5 fruit fly cellular contexts compared by ENCODE assay signal in the genomic region with DNA sequence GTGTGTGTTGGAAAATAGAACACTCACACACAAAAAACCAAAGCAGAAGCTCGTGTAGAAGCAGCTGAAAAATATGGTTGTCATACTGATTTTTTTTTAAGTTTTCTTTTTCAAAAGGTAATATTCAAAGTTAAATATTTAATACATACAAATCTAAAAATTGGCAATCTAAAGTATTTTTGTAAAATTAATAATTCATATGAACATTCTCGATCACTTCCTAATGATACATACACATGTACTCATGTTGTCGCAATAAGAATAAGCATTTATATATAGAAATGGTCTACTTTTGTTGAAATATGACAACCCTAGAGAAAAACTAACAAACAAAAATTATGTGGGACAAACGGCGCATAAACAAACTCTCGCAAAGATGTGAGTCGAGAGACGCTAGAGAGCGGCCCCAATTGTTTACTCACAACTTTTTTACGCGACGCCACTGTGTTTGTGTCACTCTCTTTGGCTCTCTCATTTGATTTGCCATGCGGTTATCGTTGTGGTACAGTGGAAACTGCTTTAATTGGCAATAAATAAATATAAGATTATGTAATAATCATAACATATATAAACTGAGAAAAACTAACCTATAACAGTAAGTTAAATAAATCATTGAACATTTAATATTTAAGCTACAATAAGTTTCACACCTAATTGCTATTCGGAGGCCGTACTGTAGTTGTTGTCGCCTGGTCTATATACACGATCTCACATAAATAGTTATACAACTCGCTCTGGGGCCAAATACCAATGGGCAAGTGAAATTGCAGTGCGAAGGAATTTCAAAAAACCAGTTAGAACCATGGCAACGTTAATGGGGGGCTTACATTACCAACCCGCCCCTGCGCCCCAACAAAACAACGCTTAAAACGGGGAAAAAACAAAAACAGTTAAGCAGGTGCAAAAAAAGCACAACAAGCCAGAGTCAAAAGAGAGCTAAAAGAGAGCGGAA.
TF ChIP-seq lines count a peak whose summit lies in the region.

No protein-coding gene starts in this region.

- TF ChIP-seq CTCF in whole organism, embryonic (GFP tag; optimal IDR thresholded peaks at IDR 0.05; lab: Kevin White, UChicago): peak; percentile 50

TF ChIP-seq in whole organism, adult, 20 proteins besides CTCF, POLR2A, EP300 and RAD21 (continues in another document):
- TF ChIP-seq CG5204 (GFP tag; optimal IDR thresholded peaks at IDR 0.05; lab: Kevin White, UChicago): peak; percentile 87
- peak; percentile 94 for TF ChIP-seq Clk (GFP tag; optimal IDR thresholded peaks at IDR 0.05; lab: Kevin White, UChicago)
- TF ChIP-seq bab1 (GFP tag; optimal IDR thresholded peaks at IDR 0.05; lab: Kevin White, UChicago): peak; percentile 100
- peak; percentile 100 for TF ChIP-seq CG7101 (tag; optimal IDR thresholded peaks at IDR 0.05; lab: Kevin White, UChicago)
- TF ChIP-seq CG14711 (tag; optimal IDR thresholded peaks at IDR 0.05; lab: Kevin White, UChicago): peak; percentile 97
- peak; percentile 99 for TF ChIP-seq CG33017 (tag; optimal IDR thresholded peaks at IDR 0.05; lab: Kevin White, UChicago)
- TF ChIP-seq Crg-1 (GFP tag; optimal IDR thresholded peaks at IDR 0.05; lab: Kevin White, UChicago): peak; percentile 97
- TF ChIP-seq ovo (GFP tag; optimal IDR thresholded peaks at IDR 0.05; lab: Kevin White, UChicago): peak; percentile 98
- TF ChIP-seq toe (GFP tag; optimal IDR thresholded peaks at IDR 0.05; lab: Kevin White, UChicago): peak; percentile 71
- TF ChIP-seq kay (GFP tag; lab: Kevin White, UChicago; ENCODE audit: borderline replicate concordance): peak; percentile 88
- peak; percentile 98 for TF ChIP-seq CG12768 (GFP tag; optimal IDR thresholded peaks at IDR 0.05; lab: Kevin White, UChicago)
- peak; percentile 94 for TF ChIP-seq tj (GFP tag; optimal IDR thresholded peaks at IDR 0.05; lab: Kevin White, UChicago)
- peak; percentile 94 for TF ChIP-seq Hr96 (GFP tag; optimal IDR thresholded peaks at IDR 0.05; lab: Kevin White, UChicago)
- TF ChIP-seq CG11617 (GFP tag; optimal IDR thresholded peaks at IDR 0.05; lab: Kevin White, UChicago): peak; percentile 99
- TF ChIP-seq cic (GFP tag; optimal IDR thresholded peaks at IDR 0.05; lab: Kevin White, UChicago): peak; percentile 94

TF ChIP-seq in whole organism, embryonic, 481 proteins besides CTCF, POLR2A, EP300 and RAD21 (continues in another document):
- peak; percentile 99 for TF ChIP-seq CG34422 (GFP tag; IDR thresholded peaks at IDR 0.05; lab: Robert Waterston, UW)
- TF ChIP-seq CG43689 (GFP tag; IDR thresholded peaks at IDR 0.05; lab: Robert Waterston, UW): peak; percentile 97
- peak; percentile 98 for TF ChIP-seq CrebB (tag; optimal IDR thresholded peaks at IDR 0.05; lab: Kevin White, UChicago)
- peak; percentile 85 for TF ChIP-seq trh (GFP tag; optimal IDR thresholded peaks at IDR 0.05; lab: Kevin White, UChicago)
- peak; percentile 98 for TF ChIP-seq CG11085 (GFP tag; IDR thresholded peaks at IDR 0.05; lab: Robert Waterston, UW)
- TF ChIP-seq fd3F (GFP tag; optimal IDR thresholded peaks at IDR 0.05; lab: Kevin White, UChicago): peak; percentile 98
- TF ChIP-seq CG8359 (GFP tag; optimal IDR thresholded peaks at IDR 0.05; lab: Kevin White, UChicago; ENCODE audit: borderline replicate concordance): peak; percentile 84
- TF ChIP-seq H15 (GFP tag; IDR thresholded peaks at IDR 0.05; lab: Robert Waterston, UW): peak; percentile 98
- TF ChIP-seq MESR4 (GFP tag; optimal IDR thresholded peaks at IDR 0.05; lab: Kevin White, UChicago): peak; percentile 73
- TF ChIP-seq CG33213 (GFP tag; optimal IDR thresholded peaks at IDR 0.05; lab: Kevin White, UChicago): peak; percentile 41
- peak; percentile 95 for TF ChIP-seq CG18476 (GFP tag; optimal IDR thresholded peaks at IDR 0.05; lab: Kevin White, UChicago)
- TF ChIP-seq NK7.1 (GFP tag; optimal IDR thresholded peaks at IDR 0.05; lab: Kevin White, UChicago): peak; percentile 83
- peak; percentile 40 to 98 for TF ChIP-seq dpn (GFP tag; optimal IDR thresholded peaks at IDR 0.05; lab: Kevin White, UChicago)
- TF ChIP-seq CG16779 (GFP tag; IDR thresholded peaks at IDR 0.05; lab: Robert Waterston, UW): peak; percentile 97
- no peak for TF ChIP-seq gfzf (GFP tag; optimal IDR thresholded peaks at IDR 0.05; lab: Kevin White, UChicago)
- peak; percentile 98 for TF ChIP-seq CG6689 (GFP tag; IDR thresholded peaks at IDR 0.05; lab: Robert Waterston, UW)

TF ChIP-seq in whole organism, prepupa, 60 proteins besides CTCF, POLR2A, EP300 and RAD21 (continues in another document):
- peak; percentile 93 for TF ChIP-seq salr (GFP tag; optimal IDR thresholded peaks at IDR 0.05; lab: Kevin White, UChicago)
- peak; percentile 97 for TF ChIP-seq topi (GFP tag; optimal IDR thresholded peaks at IDR 0.05; lab: Kevin White, UChicago)
- peak; percentile 93 for TF ChIP-seq Sox15 (GFP tag; optimal IDR thresholded peaks at IDR 0.05; lab: Kevin White, UChicago)
- TF ChIP-seq Ets96B (tag; optimal IDR thresholded peaks at IDR 0.05; lab: Kevin White, UChicago): peak; percentile 99
- peak; percentile 91 for TF ChIP-seq fd85E (GFP tag; optimal IDR thresholded peaks at IDR 0.05; lab: Kevin White, UChicago)
- peak; percentile 99 for TF ChIP-seq CG3032 (tag; optimal IDR thresholded peaks at IDR 0.05; lab: Kevin White, UChicago)
- TF ChIP-seq Met (GFP tag; optimal IDR thresholded peaks at IDR 0.05; lab: Kevin White, UChicago): peak; percentile 97
- peak; percentile 94 for TF ChIP-seq dac (GFP tag; optimal IDR thresholded peaks at IDR 0.05; lab: Kevin White, UChicago)
- peak; percentile 98 for TF ChIP-seq svp (GFP tag; lab: Kevin White, UChicago)
- TF ChIP-seq vri (GFP tag; optimal IDR thresholded peaks at IDR 0.05; lab: Kevin White, UChicago): peak; percentile 89
- TF ChIP-seq Gug (GFP tag; IDR thresholded peaks at IDR 0.05; lab: Robert Waterston, UW): peak; percentile 98
- TF ChIP-seq spab (GFP tag; optimal IDR thresholded peaks at IDR 0.05; lab: Kevin White, UChicago): peak; percentile 97
- peak; percentile 91 for TF ChIP-seq fkh (GFP tag; optimal IDR thresholded peaks at IDR 0.05; lab: Kevin White, UChicago)
- peak; percentile 99 for TF ChIP-seq dsx (GFP tag; optimal IDR thresholded peaks at IDR 0.05; lab: Kevin White, UChicago; ENCODE audit: poor library complexity, severe bottlenecking)
- peak; percentile 98 for TF ChIP-seq CG6163 (GFP tag; IDR thresholded peaks at IDR 0.05; lab: Robert Waterston, UW)
- TF ChIP-seq CG10669 (GFP tag; optimal IDR thresholded peaks at IDR 0.05; lab: Kevin White, UChicago): peak; percentile 98

TF ChIP-seq in whole organism, pupa, 21 proteins besides CTCF, POLR2A, EP300 and RAD21 (continues in another document):
- TF ChIP-seq Pif1A (GFP tag; optimal IDR thresholded peaks at IDR 0.05; lab: Kevin White, UChicago) (peak; percentile 97), CG4496 (GFP tag; IDR thresholded peaks at IDR 0.05; lab: Robert Waterston, UW) (peak; percentile 99), CG15710 (tag; optimal IDR thresholded peaks at IDR 0.05; lab: Kevin White, UChicago) (peak; percentile 99), CG9948 (tag; optimal IDR thresholded peaks at IDR 0.05; lab: Kevin White, UChicago) (peak; percentile 98), CG13204 (GFP tag; optimal IDR thresholded peaks at IDR 0.05; lab: Kevin White, UChicago) (peak; percentile 96), gl (tag; optimal IDR thresholded peaks at IDR 0.05; lab: Kevin White, UChicago) (peak; percentile 96), D1 (tag; optimal IDR thresholded peaks at IDR 0.05; lab: Kevin White, UChicago) (peak; percentile 94), Pif1B (GFP tag; optimal IDR thresholded peaks at IDR 0.05; lab: Kevin White, UChicago) (peak; percentile 99), Snoo (tag; optimal IDR thresholded peaks at IDR 0.05; lab: Kevin White, UChicago) (peak; percentile 96), Ets98B (GFP tag; IDR thresholded peaks at IDR 0.05; lab: Robert Waterston, UW) (peak; percentile 99), CG8301 (tag; optimal IDR thresholded peaks at IDR 0.05; lab: Kevin White, UChicago) (peak; percentile 97), CG32121 (GFP tag; IDR thresholded peaks at IDR 0.05; lab: Robert Waterston, UW) (peak; percentile 99), EcR (GFP tag; optimal IDR thresholded peaks at IDR 0.05; lab: Kevin White, UChicago) (peak; percentile 77), CG10348 (GFP tag; IDR thresholded peaks at IDR 0.05; lab: Robert Waterston, UW) (peak; percentile 93), CG14655 (GFP tag; optimal IDR thresholded peaks at IDR 0.05; lab: Kevin White, UChicago) (peak; percentile 98), CG12605 (GFP tag; IDR thresholded peaks at IDR 0.05; lab: Robert Waterston, UW) (peak; percentile 98), fd96Ca (GFP tag; IDR thresholded peaks at IDR 0.05; lab: Robert Waterston, UW) (peak; percentile 96), CG8159 (tag; optimal IDR thresholded peaks at IDR 0.05; lab: Kevin White, UChicago) (peak; percentile 99)

TF ChIP-seq in whole organism, wandering third instar larva, 38 proteins besides CTCF, POLR2A, EP300 and RAD21 (continues in another document):
- TF ChIP-seq fru (GFP tag; optimal IDR thresholded peaks at IDR 0.05; lab: Kevin White, UChicago) (peak; percentile 97), dmrt93B (GFP tag; optimal IDR thresholded peaks at IDR 0.05; lab: Kevin White, UChicago) (peak; percentile 97), Myc (optimal IDR thresholded peaks at IDR 0.05; lab: Kevin White, UChicago) (no peak), Sp1 (GFP tag; optimal IDR thresholded peaks at IDR 0.05; lab: Kevin White, UChicago) (peak; percentile 99), Jra (GFP tag; optimal IDR thresholded peaks at IDR 0.05; lab: Kevin White, UChicago) (peak; percentile 92), HLH106 (tag; optimal IDR thresholded peaks at IDR 0.05; lab: Kevin White, UChicago) (peak; percentile 99), Hnf4 (GFP tag; optimal IDR thresholded peaks at IDR 0.05; lab: Kevin White, UChicago) (peak; percentile 94), br (GFP tag; optimal IDR thresholded peaks at IDR 0.05; lab: Kevin White, UChicago) (peak; percentile 95), Hr83 (GFP tag; optimal IDR thresholded peaks at IDR 0.05; lab: Kevin White, UChicago; ENCODE audit: poor library complexity, severe bottlenecking) (peak; percentile 7), pan (optimal IDR thresholded peaks at IDR 0.05; lab: Kevin White, UChicago) (no peak), Abd-B (GFP tag; optimal IDR thresholded peaks at IDR 0.05; lab: Kevin White, UChicago) (no peak), CG9705 (GFP tag; optimal IDR thresholded peaks at IDR 0.05; lab: Kevin White, UChicago) (peak; percentile 99), foxo (GFP tag; optimal IDR thresholded peaks at IDR 0.05; lab: Kevin White, UChicago) (peak in 1 of 2 experiments; percentile 99), brk (GFP tag; optimal IDR thresholded peaks at IDR 0.05; lab: Kevin White, UChicago) (peak; percentile 94), dl (GFP tag; optimal IDR thresholded peaks at IDR 0.05; lab: Kevin White, UChicago; ENCODE audit: insufficient read depth in 1 of 2, partially characterized antibody in 2 of 2) (peak; percentile 65 to 71), CrebA (GFP tag; optimal IDR thresholded peaks at IDR 0.05; lab: Kevin White, UChicago; ENCODE audit: borderline replicate concordance) (peak; percentile 86), dsf (GFP tag; optimal IDR thresholded peaks at IDR 0.05; lab: Kevin White, UChicago; ENCODE audit: borderline replicate concordance) (peak; percentile 91), Rel (GFP tag; optimal IDR thresholded peaks at IDR 0.05; lab: Kevin White, UChicago) (peak; percentile 86), Rel (tag; optimal IDR thresholded peaks at IDR 0.05; lab: Kevin White, UChicago) (peak; percentile 96)
